Worm (Caenorhabditis elegans) whole organism, early embryonic: ENCODE data around the gene acl-7.

ENCODE experiments used
- F13C5.2 ChIP-seq: sonication (generic microtip); optimal IDR thresholded peaks from 2 replicates; lab custom pipeline; 2017; ENCODE audit warnings: mild to moderate bottlenecking, missing genetic modification characterization, inconsistent platforms, missing compliant biosample characterization
- aly-1 ChIP-seq: sonication (generic microtip); optimal IDR thresholded peaks from 2 replicates; lab custom pipeline; 2016; ENCODE audit warnings: missing genetic modification characterization, missing compliant biosample characterization
- ama-1 ChIP-seq: fragments of 150-350 bp; optimal IDR thresholded peaks from 2 replicates; lab custom pipeline; 2014
- ceh-13 ChIP-seq: fragments of 200-800 bp; sonication (Bioruptor generic); optimal IDR thresholded peaks from 2 replicates; lab custom pipeline; 2018; ENCODE audit warnings: mild to moderate bottlenecking, missing genetic modification characterization, missing compliant biosample characterization
- ets-7 ChIP-seq: sonication (generic microtip); optimal IDR thresholded peaks from 2 replicates; lab custom pipeline; 2016; ENCODE audit warnings: missing genotype, missing genetic modification characterization, missing compliant biosample characterization
- flt-1 ChIP-seq: fragments of 200-800 bp; sonication (Bioruptor generic); IDR thresholded peaks from 2 replicates; pipeline ENCODE4 v1.3.6; 2022; ENCODE audit warnings: missing genetic modification characterization, missing compliant biosample characterization
- hmbx-1 ChIP-seq: sonication (generic microtip); optimal IDR thresholded peaks from 2 replicates; lab custom pipeline; 2016; ENCODE audit warnings: mild to moderate bottlenecking, missing genetic modification characterization, missing compliant biosample characterization
- hmg-4 ChIP-seq: fragments of 200-800 bp; sonication (Bioruptor generic); optimal IDR thresholded peaks from 2 replicates; lab custom pipeline; 2018; ENCODE audit warnings: mild to moderate bottlenecking, missing genetic modification characterization, missing compliant biosample characterization
- hnd-1 ChIP-seq: sonication (generic microtip); optimal IDR thresholded peaks from 2 replicates; lab custom pipeline; 2016; ENCODE audit warnings: missing genetic modification characterization, missing compliant biosample characterization
- scrt-1 ChIP-seq: fragments of 200-800 bp; sonication (Bioruptor generic); IDR thresholded peaks from 2 replicates; pipeline ENCODE4 v1.3.6; 2022; ENCODE audit warnings: missing genetic modification characterization, missing compliant biosample characterization
- sea-1 ChIP-seq: fragments of 200-800 bp; sonication (Bioruptor generic); conservative IDR thresholded peaks from 2 replicates; pipeline ENCODE4 v1.3.6; 2022; ENCODE audit warnings: missing genetic modification characterization, missing compliant biosample characterization
- tbx-37 ChIP-seq: fragments of 200-800 bp; sonication (Bioruptor generic); conservative IDR thresholded peaks from 2 replicates; pipeline ENCODE4 v1.3.6; 2022; ENCODE audit warnings: missing genetic modification reagents, missing genetic modification characterization, missing compliant biosample characterization

ce11 chrII:12818488-12818887 is 2.2 kb upstream of the acl-7 start, which contains the start of gene Y46G5A.22:
- no peak for TF ChIP-seq flt-1 (GFP tag; lab: Robert Waterston, UW)
- no peak for TF ChIP-seq aly-1 (tag; lab: Kevin White, UChicago)
- TF ChIP-seq ama-1: no peak
- no peak for TF ChIP-seq F13C5.2 (tag; lab: Kevin White, UChicago)
- TF ChIP-seq sea-1 (GFP tag; lab: Robert Waterston, UW): no peak
- TF ChIP-seq hnd-1 (tag; lab: Kevin White, UChicago): no peak
- no peak for TF ChIP-seq scrt-1 (GFP tag; lab: Robert Waterston, UW)
- no peak for TF ChIP-seq hmbx-1 (tag; lab: Kevin White, UChicago)
- TF ChIP-seq ets-7 (tag; lab: Kevin White, UChicago): no peak
- TF ChIP-seq tbx-37 (GFP tag; lab: Robert Waterston, UW): no peak
- TF ChIP-seq hmg-4 (GFP tag; lab: Kevin White, UChicago): no peak
- no peak for TF ChIP-seq ceh-13 (GFP tag; lab: Kevin White, UChicago)
